Worm (Caenorhabditis elegans) whole organism, dauer: ENCODE measurements around the gene C18H9.5.

ENCODE experiments used
- unc-62 ChIP-seq: sonication (generic microtip); optimal IDR thresholded peaks from 2 replicates; lab custom pipeline; 2017; ENCODE audit warnings: missing biosample characterization, missing genetic modification reagents, missing genetic modification characterization

C18H9.5 gene

DNA sequence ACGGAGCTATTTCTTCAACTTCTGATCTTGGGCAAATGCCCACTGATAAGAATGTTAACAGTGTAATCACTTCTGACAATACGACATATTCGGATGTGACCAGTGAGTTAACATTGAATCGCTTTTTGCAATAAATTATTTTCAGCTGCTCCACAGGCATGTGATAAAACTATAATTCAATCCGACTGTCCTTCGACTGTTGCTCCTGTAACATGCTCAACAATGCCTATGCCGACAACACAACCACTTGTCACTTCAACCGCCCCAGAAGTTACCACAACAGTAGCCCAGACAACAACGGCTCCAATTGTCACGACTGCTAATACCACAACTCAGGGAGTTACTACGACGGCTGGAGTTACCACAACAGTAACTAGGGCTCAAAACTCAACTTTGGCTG, 27.8 kb downstream of the C18H9.5 start:
- TF ChIP-seq unc-62 (GFP tag; lab: Kevin White, UChicago): no peak

ce11 chrII:6666598-6666997, 28.8 kb downstream of the C18H9.5 start, which contains the start of gene T19D12.1:
TSS of gene T19D12.1 (plus strand) at chrII:6666898.
- TF ChIP-seq unc-62 (GFP tag; lab: Kevin White, UChicago): no peak

ce11 chrII:6665908-6666307, 29.5 kb downstream of the C18H9.5 start:
- no peak for TF ChIP-seq unc-62 (GFP tag; lab: Kevin White, UChicago)

DNA sequence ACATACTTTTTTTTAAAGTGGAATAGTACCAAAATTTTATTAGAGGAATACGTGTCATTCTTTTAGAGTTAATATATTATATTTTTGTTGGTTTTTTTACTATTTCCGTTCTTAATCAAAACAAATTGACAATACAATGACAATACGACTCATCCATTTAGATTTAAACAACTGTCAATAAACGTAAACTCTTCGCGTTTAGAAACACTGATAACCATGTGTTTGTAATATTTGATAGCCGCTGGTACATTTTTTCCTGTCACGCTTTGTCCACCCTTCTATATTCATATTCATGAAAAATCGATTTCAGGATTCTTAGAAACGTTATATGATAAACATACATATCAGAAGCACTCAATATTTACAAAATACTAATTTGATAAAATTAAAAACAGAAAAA, 31.6 kb downstream of the C18H9.5 start:
- no peak for TF ChIP-seq unc-62 (GFP tag; lab: Kevin White, UChicago)

DNA sequence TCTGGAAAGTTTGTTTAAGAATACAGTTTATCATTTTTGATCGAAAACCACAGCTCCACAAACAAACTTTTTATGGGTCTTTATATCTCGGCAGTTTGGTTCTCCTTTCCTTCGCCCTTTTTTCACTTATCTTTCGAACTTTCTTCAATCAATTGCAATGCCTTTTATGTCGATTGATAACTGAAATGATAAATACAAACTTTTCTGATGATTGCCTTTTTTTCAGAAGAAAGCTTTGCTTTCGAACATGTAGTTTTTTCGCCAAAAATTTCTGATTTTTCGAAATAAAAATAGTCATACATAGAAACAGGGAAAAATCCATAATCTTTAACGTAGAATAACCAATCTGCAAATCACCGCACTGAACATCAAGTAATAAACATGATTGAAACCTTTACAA, 34.2 kb downstream of the C18H9.5 start, which contains the start of gene T19D12.2:
Gene T19D12.2, plus strand, starts transcription at position 125 of the 400 bp plus-strand sequence.
- no peak for TF ChIP-seq unc-62 (GFP tag; lab: Kevin White, UChicago)

DNA sequence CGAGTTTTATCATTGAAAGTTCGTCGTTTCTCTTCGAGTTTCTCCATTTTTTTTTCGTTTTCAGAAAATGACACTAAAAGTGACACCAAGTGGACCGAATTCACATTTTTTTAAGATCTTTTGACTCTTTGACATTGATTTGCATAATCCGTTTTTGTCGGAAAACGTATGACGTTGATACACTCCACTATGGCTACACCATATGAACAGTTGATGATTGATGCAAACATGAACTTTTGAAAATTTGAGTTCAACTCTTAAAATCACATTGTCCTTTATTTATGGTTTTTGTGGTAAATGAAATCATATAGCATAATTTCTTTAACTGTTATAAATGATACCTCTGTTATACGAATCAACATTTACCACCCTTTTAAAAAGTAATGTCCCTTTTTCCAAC, 36.6 kb downstream of the C18H9.5 start, which contains the start of gene T19D12.10:
Gene T19D12.10, minus strand, starts transcription at position 101 of the 400 bp plus-strand sequence.
- no peak for TF ChIP-seq unc-62 (GFP tag; lab: Kevin White, UChicago)

DNA sequence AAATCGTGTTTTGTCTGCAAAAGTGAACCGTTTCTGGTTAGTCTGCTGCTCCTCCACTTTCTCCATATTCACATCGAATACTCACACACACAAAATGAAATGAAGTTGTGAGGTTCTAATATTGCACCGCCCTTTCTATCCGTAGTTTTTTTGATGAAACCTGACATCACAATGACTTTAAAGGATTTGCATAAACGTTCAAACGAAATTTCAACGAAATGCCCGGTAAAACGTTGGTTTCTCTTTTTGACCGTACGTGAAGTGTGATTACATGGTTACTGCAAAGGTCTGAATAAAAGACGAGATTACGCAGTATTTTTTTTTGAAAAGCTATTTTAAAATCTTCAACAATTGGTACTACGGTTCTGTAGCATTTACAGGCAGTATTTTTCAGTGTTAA, 41.1 kb downstream of the C18H9.5 start, which contains the start of gene T19D12.9:
Gene T19D12.9, minus strand, starts transcription at position 101 of the 400 bp plus-strand sequence.
- no peak for TF ChIP-seq unc-62 (GFP tag; lab: Kevin White, UChicago)

DNA sequence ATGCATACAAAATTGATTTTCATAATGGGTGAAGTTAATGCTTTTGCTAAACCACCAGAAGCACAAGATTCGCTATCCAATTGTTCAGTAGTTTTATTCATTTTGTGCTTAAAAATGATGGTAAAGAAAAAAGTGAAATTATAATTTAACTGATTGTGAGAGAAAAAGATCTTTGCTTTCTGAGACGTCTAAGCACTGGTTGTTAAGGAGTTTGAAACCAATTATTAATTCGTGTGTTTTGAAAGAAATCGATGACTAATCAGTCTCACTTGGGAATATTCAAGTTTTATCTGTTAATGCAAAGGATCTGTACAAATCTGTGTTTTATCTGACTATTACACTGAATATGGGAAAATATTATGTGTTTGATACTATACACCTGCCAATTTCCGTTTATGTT, 43.6 kb downstream of the C18H9.5 start, which contains the start of gene sra-26:
Gene sra-26, minus strand, starts transcription at position 101 of the 400 bp plus-strand sequence.
- TF ChIP-seq unc-62 (GFP tag; lab: Kevin White, UChicago): no peak

DNA sequence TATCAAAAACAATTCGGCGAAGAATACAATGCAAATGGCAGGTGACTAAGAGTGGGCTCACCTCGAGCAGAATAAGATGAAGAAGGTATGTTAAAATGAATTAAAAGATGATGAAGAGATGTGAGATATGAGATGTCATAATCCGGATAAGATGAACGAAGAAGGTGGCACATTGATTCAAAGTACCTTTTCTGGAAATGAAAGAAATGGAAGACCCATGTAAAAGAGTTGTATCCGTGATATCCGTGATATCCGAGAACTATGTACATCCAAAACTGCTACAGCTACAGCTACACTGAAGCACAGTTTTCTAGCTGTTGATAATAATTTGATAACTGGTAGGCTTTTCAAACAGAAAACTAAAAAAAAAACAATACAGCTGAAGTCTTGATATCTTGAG, 46.3 kb downstream of the C18H9.5 start, which contains the start of gene oig-8:
Gene oig-8, minus strand, starts transcription at position 101 of the 400 bp plus-strand sequence.
- TF ChIP-seq unc-62 (GFP tag; lab: Kevin White, UChicago): no peak

ce11 chrII:6646903-6647302, 48.5 kb downstream of the C18H9.5 start:
- no peak for TF ChIP-seq unc-62 (GFP tag; lab: Kevin White, UChicago)
